Worm (Caenorhabditis elegans): ENCODE data around the gene K05F6.12.

DNA sequence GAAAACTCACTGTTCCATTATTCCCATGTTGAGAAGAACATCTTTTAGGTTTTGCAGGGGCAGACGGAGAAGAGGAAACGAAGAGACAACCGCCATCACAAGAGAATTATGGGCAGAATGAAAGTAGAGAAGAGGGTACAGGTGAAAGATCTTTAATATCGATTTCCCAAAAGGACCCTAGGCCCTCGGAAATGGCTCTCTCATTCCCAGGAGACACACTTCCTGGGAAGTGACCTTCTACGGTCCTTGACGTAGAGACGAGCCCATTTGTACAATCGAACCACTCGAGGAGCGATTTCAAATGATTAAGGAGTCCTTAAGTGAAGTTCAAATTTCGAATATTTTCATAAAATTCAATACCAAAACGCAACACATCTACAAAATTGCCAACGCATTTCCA is 25.3 kb downstream of the K05F6.12 start, which contains the start of gene fbxb-46:
- no peak for TF ChIP-seq ref-1 (GFP tag; conservative IDR thresholded peaks at IDR 0.05)
- TF ChIP-seq tab-1 (GFP tag; IDR thresholded peaks at IDR 0.05): no peak
- no peak for TF ChIP-seq ztf-23 (GFP tag; IDR thresholded peaks at IDR 0.05)
- TF ChIP-seq flt-1 (GFP tag; IDR thresholded peaks at IDR 0.05): no peak
- no peak for TF ChIP-seq ztf-29 (GFP tag; IDR thresholded peaks at IDR 0.05)
- TF ChIP-seq T22C8.4 (GFP tag; IDR thresholded peaks at IDR 0.05): no peak
- TF ChIP-seq cog-1 (tag; optimal IDR thresholded peaks at IDR 0.05): no peak
- no peak for TF ChIP-seq med-1 (GFP tag; optimal IDR thresholded peaks at IDR 0.05; ENCODE audit: insufficient read depth)
